Fruit fly (Drosophila melanogaster) whole organism: ENCODE data around the gene CG1951.

Experiments used
- CG8478 ChIP-seq: fragments of >200 bp; optimal IDR thresholded peaks from 2 replicates; lab custom pipeline; 2018; ENCODE audit warnings: inconsistent platforms
- Dll ChIP-seq: fragments of >200 bp; optimal IDR thresholded peaks from 2 replicates; lab custom pipeline; 2017
- EcR ChIP-seq, 2 experiments: fragments of >200 bp; optimal IDR thresholded peaks; 2 replicates each; lab custom pipeline; 2017; ENCODE audit warnings: missing biosample characterization in 2 of 2, missing genetic modification characterization in 2 of 2, missing genetic modification reagents in 2 of 2
- pan ChIP-seq: fragments of >200 bp; optimal IDR thresholded peaks from 2 replicates; lab custom pipeline; 2017
- psq ChIP-seq: fragments of >200 bp; optimal IDR thresholded peaks from 2 replicates; lab custom pipeline; 2017
- usp ChIP-seq: fragments of >200 bp; optimal IDR thresholded peaks from 2 replicates; lab custom pipeline; 2017; ENCODE audit warnings: missing biosample characterization, missing genetic modification characterization, mixed read lengths

CG1951 gene

DNA sequence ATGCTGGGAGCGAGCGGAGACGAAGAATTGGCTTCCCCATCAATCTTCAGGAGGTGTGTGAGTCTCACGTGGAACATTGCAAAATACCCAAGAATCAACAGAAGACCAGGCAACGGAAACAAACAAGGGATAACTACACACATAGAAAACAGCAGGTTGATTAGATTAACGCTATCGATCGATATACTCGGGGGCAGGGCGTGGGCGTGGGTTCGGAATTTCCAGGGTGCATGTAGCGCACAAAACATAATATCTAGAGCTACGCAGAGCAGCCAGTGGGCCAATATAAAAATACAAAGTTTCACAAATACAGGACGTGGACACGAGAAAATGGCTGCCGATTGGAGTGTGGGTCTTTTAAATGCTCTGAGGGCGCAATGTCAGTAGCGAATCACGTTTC, 32.3 kb downstream of the CG1951 start:
- TF ChIP-seq EcR (GFP tag; optimal IDR thresholded peaks at IDR 0.05; lab: Kevin White, UChicago) (no peak), psq (no peak), pan (lab: Kevin White, UChicago) (no peak), usp (no peak), Dll (lab: Kevin White, UChicago) (no peak), CG8478 (lab: Kevin White, UChicago) (no peak)

DNA sequence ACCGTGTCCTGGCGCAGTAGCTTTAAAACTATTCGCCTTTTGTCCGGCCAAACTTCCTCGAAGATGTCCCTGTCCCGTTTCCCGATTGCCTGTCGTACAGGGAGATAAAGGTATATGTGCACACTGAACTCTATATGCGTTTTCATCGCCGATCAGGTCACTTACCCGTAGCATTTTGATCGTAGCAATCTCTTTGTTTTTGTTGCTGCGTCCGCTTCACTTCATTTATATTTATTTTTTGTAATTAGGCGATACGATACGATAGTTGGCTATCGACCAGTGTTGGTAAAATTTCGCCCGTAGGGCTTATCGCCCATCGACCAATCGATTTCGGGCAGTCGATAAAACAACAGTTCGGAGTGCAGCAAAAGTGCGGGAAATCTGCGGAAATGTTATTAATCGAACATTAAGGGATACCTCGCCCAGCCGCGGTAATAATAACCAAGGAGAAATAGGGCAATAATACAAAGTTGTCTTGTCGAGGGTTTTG, 35.7 kb downstream of the CG1951 start, which contains the start of the genes Cul5 and Bicra:
TSS of gene Cul5 (minus strand) at position 259 of the 490 bp plus-strand sequence.
TSS of gene Bicra (plus strand) at position 324 of the 490 bp plus-strand sequence.
- TF ChIP-seq psq (no peak), usp (no peak), Dll (lab: Kevin White, UChicago) (no peak), CG8478 (lab: Kevin White, UChicago) (no peak), EcR (GFP tag; optimal IDR thresholded peaks at IDR 0.05; lab: Kevin White, UChicago) (no peak), pan (lab: Kevin White, UChicago) (no peak)

DNA sequence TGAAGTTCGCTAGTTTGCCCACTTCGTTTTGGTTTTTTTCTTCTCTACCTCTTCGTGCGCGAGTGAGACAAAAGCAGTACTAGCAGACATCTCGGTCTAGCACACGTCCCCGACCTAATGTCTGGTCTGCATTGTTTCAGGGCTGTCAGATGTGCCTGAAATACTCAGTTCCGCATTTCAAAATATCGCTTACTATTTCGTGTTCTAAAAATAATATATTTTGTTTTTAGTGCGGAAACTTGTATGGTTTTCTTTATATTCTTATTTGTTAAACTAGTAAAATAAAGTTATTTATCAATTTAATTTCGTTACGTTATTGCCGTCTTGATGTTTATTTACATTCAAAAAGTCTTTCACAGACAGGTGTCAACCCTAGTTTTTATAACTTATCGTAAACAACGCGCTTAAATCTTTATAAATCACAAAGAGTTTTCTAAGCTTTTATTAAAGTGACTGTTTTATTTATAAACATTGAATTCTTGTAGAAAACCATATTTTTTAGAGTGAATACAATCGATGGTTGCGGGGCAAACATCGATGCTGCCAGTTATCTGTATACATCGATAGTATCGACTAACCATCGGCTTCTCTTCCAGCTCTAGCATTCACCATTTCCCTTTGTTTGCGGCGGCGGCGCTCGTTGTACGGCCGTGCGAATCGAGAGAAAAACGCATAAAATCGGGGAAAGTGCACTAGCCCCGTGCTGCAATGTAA, 36.3 kb downstream of the CG1951 start:
- peak; percentile 46 for TF ChIP-seq CG8478 (lab: Kevin White, UChicago)
- TF ChIP-seq EcR (GFP tag; optimal IDR thresholded peaks at IDR 0.05; lab: Kevin White, UChicago), result peak in 1 of 2 experiments; percentile 71
- no peak for TF ChIP-seq psq

DNA sequence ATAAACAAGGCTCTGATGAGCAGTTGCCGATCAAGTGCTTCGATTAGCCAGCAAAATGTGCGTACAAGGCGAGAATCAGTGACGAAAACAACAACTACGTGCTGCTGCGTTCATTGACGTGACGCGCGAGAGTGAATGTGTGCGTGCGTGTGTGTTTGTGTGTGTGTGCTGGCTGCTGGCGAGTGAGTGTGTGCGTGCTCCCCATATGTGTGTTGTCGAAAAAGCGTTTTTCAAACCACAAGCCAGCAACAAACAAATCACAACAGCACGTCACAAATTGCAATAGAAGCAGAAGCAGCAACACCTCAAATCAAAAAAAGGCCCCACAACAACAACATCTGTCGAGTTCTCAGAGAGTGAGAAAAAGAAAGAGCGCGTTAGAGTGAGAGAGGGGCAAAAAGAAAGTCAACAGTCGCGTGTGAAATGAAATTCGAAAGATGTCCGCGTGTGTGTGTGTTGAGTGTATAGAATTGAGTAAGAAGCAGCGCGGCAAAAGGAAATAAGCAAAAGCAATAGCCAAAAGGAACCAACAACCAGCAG, 37.0 kb downstream of the CG1951 start:
- TF ChIP-seq EcR (GFP tag; optimal IDR thresholded peaks at IDR 0.05; lab: Kevin White, UChicago), result no peak
- no peak for TF ChIP-seq psq
- TF ChIP-seq Dll (lab: Kevin White, UChicago), result peak; percentile 46

DNA sequence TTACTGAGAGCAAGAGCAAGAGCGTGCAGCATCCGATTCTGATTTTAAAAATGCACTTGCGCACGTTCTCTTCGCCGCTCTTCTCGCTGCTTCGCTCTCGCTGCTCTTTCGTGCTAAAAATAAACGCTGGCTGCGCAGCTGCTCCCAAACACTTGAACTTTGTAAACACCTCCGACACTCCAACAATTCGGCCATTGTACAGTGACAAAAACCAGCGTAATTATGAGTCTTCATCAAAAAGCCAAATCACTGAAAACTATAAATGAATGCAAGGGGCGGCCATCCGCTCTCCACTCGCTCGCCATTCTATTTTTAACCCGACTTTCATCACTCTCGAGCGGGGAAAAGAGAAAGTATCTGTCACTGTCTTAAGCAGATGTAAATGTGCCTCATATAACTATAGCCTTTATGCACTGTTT, 37.7 kb downstream of the CG1951 start:
- TF ChIP-seq CG8478 (lab: Kevin White, UChicago), result no peak
- no peak for TF ChIP-seq pan (lab: Kevin White, UChicago)
- TF ChIP-seq usp, result no peak
- peak in 1 of 2 experiments; percentile 40 for TF ChIP-seq EcR (GFP tag; optimal IDR thresholded peaks at IDR 0.05; lab: Kevin White, UChicago)
- peak; percentile 85 for TF ChIP-seq Dll (lab: Kevin White, UChicago)
- no peak for TF ChIP-seq psq

DNA sequence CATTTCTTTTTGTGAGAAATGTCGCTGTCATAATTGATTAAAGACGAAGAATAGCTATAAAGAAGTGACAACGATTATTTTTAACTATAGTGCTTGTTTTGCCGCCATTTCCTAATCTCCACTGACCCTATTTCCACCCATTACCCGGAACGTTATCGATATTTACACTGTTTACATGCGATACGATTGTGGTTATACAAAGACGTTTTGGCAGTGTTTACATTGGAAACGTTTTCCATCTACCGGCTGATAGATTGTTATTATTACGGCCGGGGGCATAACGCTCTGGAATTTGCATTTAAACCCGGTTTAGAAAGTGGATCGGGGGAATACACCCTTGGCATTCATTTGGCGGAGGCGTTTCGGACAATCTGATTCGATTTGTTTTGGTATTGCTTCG, 39.2 kb downstream of the CG1951 start:
- TF ChIP-seq Dll (lab: Kevin White, UChicago) (no peak), EcR (GFP tag; optimal IDR thresholded peaks at IDR 0.05; lab: Kevin White, UChicago) (no peak), CG8478 (lab: Kevin White, UChicago) (no peak), pan (lab: Kevin White, UChicago) (no peak)

DNA sequence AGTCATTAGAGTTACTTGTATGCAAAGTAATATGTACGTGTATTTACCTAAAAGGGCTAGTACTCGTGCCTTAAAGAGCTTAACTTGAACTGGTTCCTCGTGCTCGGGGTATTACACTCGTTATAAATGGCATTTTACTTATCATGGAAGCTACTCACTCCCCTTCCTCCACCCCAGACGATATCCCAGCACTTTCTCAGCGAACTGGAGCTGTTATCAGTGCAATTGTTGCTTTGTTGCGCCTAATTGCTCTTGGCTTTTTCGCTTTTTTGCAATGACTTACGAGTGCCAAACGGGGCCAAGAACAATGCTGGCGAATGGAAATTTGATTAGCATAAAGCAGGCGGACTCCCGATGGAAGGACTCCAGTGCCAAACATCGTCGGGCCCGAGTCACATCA, 40.1 kb downstream of the CG1951 start:
- TF ChIP-seq usp (no peak), psq (no peak), CG8478 (lab: Kevin White, UChicago) (no peak), Dll (lab: Kevin White, UChicago) (no peak), EcR (GFP tag; optimal IDR thresholded peaks at IDR 0.05; lab: Kevin White, UChicago) (no peak), pan (lab: Kevin White, UChicago) (no peak)

DNA sequence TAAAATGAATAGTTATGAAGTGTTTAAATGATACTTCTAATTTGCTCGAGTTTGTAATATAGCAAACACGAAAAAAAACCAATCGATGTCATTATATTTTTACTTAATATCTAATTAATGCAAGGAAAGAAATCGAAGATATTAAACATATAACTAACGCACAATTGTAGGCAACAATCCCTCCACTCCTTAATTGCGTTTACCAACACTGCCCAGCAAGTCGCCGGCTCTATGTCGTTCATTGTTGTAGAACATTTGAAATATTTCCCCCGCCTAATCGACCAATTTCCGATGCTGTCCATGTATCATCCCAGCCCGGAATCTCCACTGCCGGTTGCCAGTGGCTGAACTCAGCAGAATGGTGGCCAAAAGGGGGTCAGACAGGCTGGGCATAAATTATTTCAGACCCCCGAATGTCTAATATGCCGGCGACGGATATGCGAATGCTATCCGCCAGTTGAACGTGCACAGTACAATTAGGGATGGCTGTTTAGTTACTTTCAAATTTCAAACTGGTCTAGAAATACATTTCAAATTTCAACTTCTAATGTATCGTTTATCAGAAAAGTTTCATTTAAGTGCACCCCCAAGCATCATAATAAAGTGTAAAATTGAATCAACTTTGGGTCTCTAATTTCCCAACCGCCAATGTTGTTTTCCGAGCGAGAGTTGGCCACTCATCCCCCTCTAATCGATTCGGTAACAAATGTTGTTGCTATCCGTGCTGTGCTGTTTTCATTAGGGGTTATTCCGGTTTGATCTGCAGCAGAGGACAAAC, 41.6 kb downstream of the CG1951 start:
- TF ChIP-seq psq (no peak), EcR (GFP tag; optimal IDR thresholded peaks at IDR 0.05; lab: Kevin White, UChicago) (no peak), pan (lab: Kevin White, UChicago) (no peak), Dll (lab: Kevin White, UChicago) (no peak), CG8478 (lab: Kevin White, UChicago) (no peak), usp (no peak)

DNA sequence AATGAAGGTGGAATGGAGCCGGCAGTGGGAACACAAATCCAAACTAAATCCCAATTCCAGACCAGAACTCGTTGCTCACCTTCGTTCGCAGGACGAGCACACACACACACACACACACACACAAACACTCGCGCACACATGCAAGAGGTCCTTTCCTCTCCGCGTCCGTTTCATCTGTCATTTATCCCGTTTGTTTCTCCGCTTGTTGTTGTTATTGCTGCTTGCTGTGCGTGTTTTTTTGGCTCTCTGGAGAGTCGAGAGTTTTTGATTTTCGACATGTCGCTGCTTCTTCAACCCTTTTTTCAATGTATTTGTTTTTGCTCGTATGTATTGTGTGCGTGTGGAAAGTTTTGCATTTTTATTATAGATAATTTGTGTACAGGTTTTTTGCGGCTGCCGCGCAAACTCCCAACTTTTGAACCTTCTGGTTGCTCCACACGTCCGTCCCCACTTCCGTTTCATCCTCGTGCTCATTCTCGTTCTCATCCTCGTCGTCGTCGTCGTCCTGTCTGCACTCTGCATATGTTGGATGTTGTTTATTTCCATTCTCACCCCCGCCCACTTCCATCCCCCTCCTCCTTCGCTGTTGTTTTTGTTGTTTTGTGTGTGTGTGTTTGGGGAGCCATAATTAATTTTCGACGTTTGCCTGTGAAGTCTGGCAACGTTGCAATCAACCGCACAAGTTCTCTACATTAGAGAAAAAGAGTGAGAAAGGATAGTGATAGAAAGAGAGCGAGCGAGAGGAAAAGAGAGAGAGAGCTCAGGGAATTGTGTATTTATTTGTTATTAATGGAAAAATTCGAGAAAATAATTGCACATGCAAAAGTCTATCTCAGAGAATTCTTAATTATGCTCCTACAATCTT, 42.4 kb downstream of the CG1951 start:
- no peak for TF ChIP-seq usp
- TF ChIP-seq Dll (lab: Kevin White, UChicago), result no peak
- no peak for TF ChIP-seq CG8478 (lab: Kevin White, UChicago)
- no peak for TF ChIP-seq pan (lab: Kevin White, UChicago)
- TF ChIP-seq psq, result no peak
- TF ChIP-seq EcR (GFP tag; optimal IDR thresholded peaks at IDR 0.05; lab: Kevin White, UChicago), result no peak

DNA sequence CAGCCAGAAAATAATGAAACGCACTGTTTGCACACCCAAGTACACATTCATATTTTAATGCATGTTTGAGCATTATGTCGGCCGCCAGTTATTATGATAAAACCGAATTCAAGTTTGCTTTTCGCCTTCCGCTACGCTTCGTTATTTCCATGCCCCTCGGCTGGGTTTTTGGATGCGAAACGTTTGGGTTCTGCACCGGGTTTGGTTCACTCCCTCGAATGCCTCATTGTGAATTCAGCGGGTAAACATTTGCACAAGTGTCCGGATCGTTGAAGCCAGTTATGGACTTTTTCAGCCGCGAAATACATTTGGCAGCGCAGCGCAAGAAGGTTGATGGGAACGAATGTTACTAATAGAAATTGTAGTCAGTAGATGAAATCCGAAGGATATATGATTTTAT, 44.1 kb downstream of the CG1951 start:
- no peak for TF ChIP-seq pan (lab: Kevin White, UChicago)
- no peak for TF ChIP-seq EcR (GFP tag; optimal IDR thresholded peaks at IDR 0.05; lab: Kevin White, UChicago)
- no peak for TF ChIP-seq Dll (lab: Kevin White, UChicago)
- TF ChIP-seq psq, result no peak
- no peak for TF ChIP-seq CG8478 (lab: Kevin White, UChicago)
- no peak for TF ChIP-seq usp

DNA sequence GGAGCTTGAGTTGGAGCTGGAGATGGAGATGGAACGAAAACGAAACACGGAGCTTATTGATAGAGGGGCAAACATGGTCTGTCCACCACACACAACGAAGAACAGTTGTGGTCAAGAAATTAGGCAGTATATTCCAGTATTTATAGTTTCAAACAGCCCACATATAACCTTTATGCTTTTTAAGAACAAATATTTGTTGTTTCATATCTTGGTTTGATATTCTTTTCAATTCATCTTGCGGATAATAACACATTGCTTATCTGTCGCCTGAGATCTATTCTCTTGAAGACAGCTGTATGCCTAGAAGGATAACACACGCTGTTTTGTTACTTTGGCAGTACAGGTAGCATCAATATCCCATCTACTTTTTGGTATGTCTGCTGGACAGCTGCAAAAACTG, 45.8 kb downstream of the CG1951 start:
- TF ChIP-seq EcR (GFP tag; optimal IDR thresholded peaks at IDR 0.05; lab: Kevin White, UChicago), result no peak
- no peak for TF ChIP-seq Dll (lab: Kevin White, UChicago)
- TF ChIP-seq psq, result no peak
- TF ChIP-seq usp, result no peak
- no peak for TF ChIP-seq CG8478 (lab: Kevin White, UChicago)
- no peak for TF ChIP-seq pan (lab: Kevin White, UChicago)
